Fruit fly (Drosophila melanogaster) whole organism, embryonic: ENCODE data around the gene CG15382.

Experiments used
- Atf6 ChIP-seq: fragments of 200-800 bp; sonication (Bioruptor generic); IDR thresholded peaks from 2 replicates; pipeline ENCODE4 v1.3.6; 2022; ENCODE audit warnings: missing biosample characterization, missing genetic modification characterization
- Awh ChIP-seq: fragments of 200-800 bp; sonication (Bioruptor generic); IDR thresholded peaks from 2 replicates; pipeline ENCODE4, ENCODE4 v1.3.6; 2022; ENCODE audit warnings: missing biosample characterization, missing genetic modification characterization
- Bdp1 ChIP-seq: fragments of 200-800 bp; sonication (Bioruptor generic); optimal IDR thresholded peaks from 3 replicates; lab custom pipeline; 2016; ENCODE audit warnings: missing biosample characterization, missing genetic modification characterization
- Bgb ChIP-seq: fragments of 200-800 bp; sonication (Bioruptor generic); IDR thresholded peaks from 2 replicates; pipeline ENCODE4 v1.3.6; 2022; ENCODE audit warnings: missing biosample characterization, missing genetic modification characterization; ENCODE audit not compliant: partially characterized antibody
- CG10209 ChIP-seq: fragments of 200-800 bp; sonication (Bioruptor generic); optimal IDR thresholded peaks from 3 replicates; lab custom pipeline; 2017; ENCODE audit warnings: missing biosample characterization, mild to moderate bottlenecking, missing genetic modification characterization, missing genetic modification reagents
- CG11456 ChIP-seq: fragments of 200-800 bp; sonication (Bioruptor generic); IDR thresholded peaks from 3 replicates; pipeline ENCODE4 v1.3.6; 2022; ENCODE audit warnings: missing biosample characterization, missing genetic modification characterization
- CG12769 ChIP-seq: fragments of 200-800 bp; sonication (Bioruptor generic); optimal IDR thresholded peaks from 2 replicates; lab custom pipeline; 2019; ENCODE audit warnings: missing biosample characterization, mild to moderate bottlenecking, missing genetic modification characterization, moderate library complexity
- CG15011 ChIP-seq: fragments of 200-800 bp; sonication (Bioruptor generic); optimal IDR thresholded peaks from 3 replicates; lab custom pipeline; 2018; ENCODE audit warnings: missing biosample characterization, mild to moderate bottlenecking, missing genetic modification characterization
- CG15073 ChIP-seq: fragments of 200-800 bp; sonication (Bioruptor generic); optimal IDR thresholded peaks from 2 replicates; lab custom pipeline; 2016; ENCODE audit warnings: missing biosample characterization, missing genetic modification characterization
- CG15514 ChIP-seq: fragments of 200-800 bp; sonication (Bioruptor generic); optimal IDR thresholded peaks from 3 replicates; lab custom pipeline; 2017; ENCODE audit warnings: missing biosample characterization, missing genetic modification characterization, mild to moderate bottlenecking, moderate library complexity, missing genetic modification reagents
- CG15601 ChIP-seq: fragments of 200-800 bp; sonication (Bioruptor generic); optimal IDR thresholded peaks from 3 replicates; lab custom pipeline; 2019; ENCODE audit warnings: missing biosample characterization, mild to moderate bottlenecking, missing genetic modification characterization, moderate library complexity
- CG16813 ChIP-seq: fragments of 200-800 bp; sonication (Bioruptor generic); IDR thresholded peaks from 3 replicates; pipeline ENCODE4 v1.3.6; 2022; ENCODE audit warnings: missing biosample characterization, missing genetic modification characterization; ENCODE audit not compliant: partially characterized antibody
- CG16815 ChIP-seq: fragments of 200-800 bp; sonication (Bioruptor generic); optimal IDR thresholded peaks from 3 replicates; lab custom pipeline; 2017; ENCODE audit warnings: missing biosample characterization, mild to moderate bottlenecking, missing genetic modification characterization
- CG17186 ChIP-seq: fragments of 200-800 bp; sonication (Bioruptor generic); optimal IDR thresholded peaks from 3 replicates; lab custom pipeline; 2017; ENCODE audit warnings: missing biosample characterization, missing genetic modification reagents, missing genetic modification characterization
- CG18599 ChIP-seq: fragments of 200-800 bp; sonication (Bioruptor generic); optimal IDR thresholded peaks from 3 replicates; lab custom pipeline; 2017; ENCODE audit warnings: missing biosample characterization, missing genetic modification characterization, mild to moderate bottlenecking, moderate library complexity, missing genetic modification reagents
- CG2712 ChIP-seq: fragments of 200-800 bp; optimal IDR thresholded peaks from 3 replicates; lab custom pipeline; 2019; ENCODE audit warnings: missing biosample characterization, mild to moderate bottlenecking, missing genetic modification characterization, moderate library complexity
- CG34422 ChIP-seq: fragments of 200-800 bp; sonication (Bioruptor generic); IDR thresholded peaks from 3 replicates; pipeline ENCODE4 v1.3.6; 2022; ENCODE audit warnings: missing biosample characterization, missing genetic modification characterization
- CG4360 ChIP-seq: fragments of 200-800 bp; sonication (Bioruptor generic); IDR thresholded peaks from 2 replicates; pipeline ENCODE4 v1.3.6; 2022; ENCODE audit warnings: missing biosample characterization, missing genetic modification characterization
- CG5180 ChIP-seq: fragments of 200-800 bp; sonication (Bioruptor generic); optimal IDR thresholded peaks from 3 replicates; lab custom pipeline; 2017; ENCODE audit warnings: missing biosample characterization, missing genetic modification characterization, mild to moderate bottlenecking, moderate library complexity, missing genetic modification reagents
- CG9215 ChIP-seq: fragments of 200-800 bp; sonication (Bioruptor generic); IDR thresholded peaks from 2 replicates; pipeline ENCODE4 v1.3.6; 2022; ENCODE audit warnings: missing biosample characterization, missing genetic modification characterization
- Drgx ChIP-seq: fragments of 200-800 bp; sonication (Bioruptor generic); IDR thresholded peaks from 2 replicates; pipeline ENCODE4 v1.3.6; 2022; ENCODE audit warnings: missing biosample characterization, missing genetic modification characterization
- HLHmδ ChIP-seq: fragments of 200-800 bp; sonication (Bioruptor generic); optimal IDR thresholded peaks from 2 replicates; lab custom pipeline; 2018; ENCODE audit warnings: missing biosample characterization, mild to moderate bottlenecking, missing genetic modification characterization, moderate library complexity
- Hr3 ChIP-seq: fragments of 200-800 bp; sonication (Bioruptor generic); optimal IDR thresholded peaks from 3 replicates; lab custom pipeline; 2016; ENCODE audit warnings: missing biosample characterization, missing genetic modification characterization
- Hr78 ChIP-seq, 2 experiments: fragments of 200-800 bp in 1 of 2; fragments of >200 bp in 1 of 2; sonication (Bioruptor generic) in 1 of 2; optimal IDR thresholded peaks; 2 replicates each; lab custom pipeline; 2017 to 2019; ENCODE audit warnings: missing biosample characterization in 2 of 2, missing genetic modification characterization in 2 of 2, mild to moderate bottlenecking in 1 of 2, moderate library complexity in 1 of 2
- Nf-YB ChIP-seq: fragments of 200-800 bp; sonication (Bioruptor generic); optimal IDR thresholded peaks from 3 replicates; lab custom pipeline; 2019; ENCODE audit warnings: missing biosample characterization, mild to moderate bottlenecking, missing genetic modification characterization, moderate library complexity
- Opbp ChIP-seq: fragments of 200-800 bp; sonication (Bioruptor generic); IDR thresholded peaks from 3 replicates; pipeline ENCODE4 v1.3.6; 2022; ENCODE audit warnings: missing biosample characterization, missing genetic modification characterization; ENCODE audit not compliant: partially characterized antibody
- Scr ChIP-seq: fragments of 200-800 bp; sonication (Bioruptor generic); IDR thresholded peaks from 2 replicates; pipeline ENCODE4 v1.3.6; 2022; ENCODE audit warnings: missing biosample characterization, missing genetic modification characterization; ENCODE audit not compliant: partially characterized antibody
- Stat92E ChIP-seq, 3 experiments: fragments of >200 bp in 2 of 3; fragments of 200-800 bp in 1 of 3; sonication (Bioruptor generic) in 1 of 3; optimal IDR thresholded peaks; 2 replicates each; lab custom pipeline; 2017 to 2019; ENCODE audit warnings: missing biosample characterization in 3 of 3, missing genetic modification characterization in 3 of 3, mild to moderate bottlenecking in 1 of 3, moderate library complexity in 1 of 3
- Xrp1 ChIP-seq: fragments of 200-800 bp; sonication (Bioruptor generic); IDR thresholded peaks from 2 replicates; pipeline ENCODE4 v1.3.6; 2022; ENCODE audit warnings: missing biosample characterization, missing genetic modification characterization
- ab ChIP-seq: fragments of 200-800 bp; sonication (Bioruptor generic); optimal IDR thresholded peaks from 2 replicates; lab custom pipeline; 2016; ENCODE audit warnings: missing biosample characterization, missing genetic modification characterization
- amos ChIP-seq: fragments of 200-800 bp; sonication (Bioruptor generic); IDR thresholded peaks from 2 replicates; pipeline ENCODE4 v1.3.6; 2022; ENCODE audit warnings: missing biosample characterization, missing genetic modification characterization; ENCODE audit not compliant: partially characterized antibody
- cas ChIP-seq: fragments of 200-800 bp; sonication (Bioruptor generic); IDR thresholded peaks from 2 replicates; pipeline ENCODE4 v1.3.6; 2022; ENCODE audit warnings: missing biosample characterization, missing genetic modification characterization
- chm ChIP-seq: fragments of 200-800 bp; sonication (Bioruptor generic); IDR thresholded peaks from 2 replicates; pipeline ENCODE4 v1.3.6; 2022; ENCODE audit warnings: missing biosample characterization, missing genetic modification characterization
- insv ChIP-seq, 2 experiments: fragments of 200-800 bp; sonication (Bioruptor generic); optimal IDR thresholded peaks; 3 replicates each; lab custom pipeline; 2016 to 2018; ENCODE audit warnings: missing biosample characterization in 2 of 2, missing genetic modification characterization in 2 of 2
- nerfin-2 ChIP-seq: fragments of 200-800 bp; sonication (Bioruptor generic); IDR thresholded peaks from 2 replicates; pipeline ENCODE4 v1.3.6; 2022; ENCODE audit warnings: missing biosample characterization, missing genetic modification characterization; ENCODE audit not compliant: partially characterized antibody
- nom ChIP-seq: fragments of 200-800 bp; sonication (Bioruptor generic); optimal IDR thresholded peaks from 2 replicates; lab custom pipeline; 2017; ENCODE audit warnings: missing biosample characterization, missing genetic modification characterization, mild to moderate bottlenecking, moderate library complexity, missing genetic modification reagents
- otp ChIP-seq: fragments of 200-800 bp; sonication (Bioruptor generic); IDR thresholded peaks from 3 replicates; pipeline ENCODE4, ENCODE4 v1.3.6; 2022; ENCODE audit warnings: missing biosample characterization, missing genetic modification characterization
- run ChIP-seq: fragments of 200-800 bp; sonication (Bioruptor generic); optimal IDR thresholded peaks from 3 replicates; lab custom pipeline; 2018; ENCODE audit warnings: missing biosample characterization, mild to moderate bottlenecking, missing genetic modification characterization
- salm ChIP-seq: fragments of 200-800 bp; sonication (Bioruptor generic); optimal IDR thresholded peaks from 2 replicates; lab custom pipeline; 2018; ENCODE audit warnings: missing biosample characterization, mild to moderate bottlenecking, missing genetic modification characterization
- sens-2 ChIP-seq: fragments of 200-800 bp; sonication (Bioruptor generic); IDR thresholded peaks from 2 replicates; pipeline ENCODE4 v1.3.6; 2022; ENCODE audit warnings: missing biosample characterization, missing genetic modification characterization
- sim ChIP-seq: fragments of 200-800 bp; sonication (Bioruptor generic); IDR thresholded peaks from 2 replicates; pipeline ENCODE4 v1.3.6; 2022; ENCODE audit warnings: missing biosample characterization, missing genetic modification characterization
- sna ChIP-seq: fragments of 200-800 bp; sonication (Bioruptor generic); IDR thresholded peaks from 2 replicates; pipeline ENCODE4 v1.3.6; 2022; ENCODE audit warnings: missing biosample characterization, missing genetic modification characterization; ENCODE audit not compliant: partially characterized antibody
- sr ChIP-seq: fragments of 200-800 bp; sonication (Bioruptor generic); IDR thresholded peaks from 3 replicates; pipeline ENCODE4 v1.3.6; 2022; ENCODE audit warnings: missing biosample characterization, missing genetic modification characterization
- tna ChIP-seq: fragments of 200-800 bp; sonication (Bioruptor generic); IDR thresholded peaks from 2 replicates; pipeline ENCODE4 v1.3.6; 2022; ENCODE audit warnings: missing biosample characterization, missing genetic modification characterization; ENCODE audit not compliant: partially characterized antibody
- z ChIP-seq: fragments of 200-800 bp; sonication (Bioruptor generic); IDR thresholded peaks from 3 replicates; pipeline ENCODE4 v1.3.6; 2022; ENCODE audit warnings: missing biosample characterization, missing genetic modification characterization

Gene CG15382

DNA sequence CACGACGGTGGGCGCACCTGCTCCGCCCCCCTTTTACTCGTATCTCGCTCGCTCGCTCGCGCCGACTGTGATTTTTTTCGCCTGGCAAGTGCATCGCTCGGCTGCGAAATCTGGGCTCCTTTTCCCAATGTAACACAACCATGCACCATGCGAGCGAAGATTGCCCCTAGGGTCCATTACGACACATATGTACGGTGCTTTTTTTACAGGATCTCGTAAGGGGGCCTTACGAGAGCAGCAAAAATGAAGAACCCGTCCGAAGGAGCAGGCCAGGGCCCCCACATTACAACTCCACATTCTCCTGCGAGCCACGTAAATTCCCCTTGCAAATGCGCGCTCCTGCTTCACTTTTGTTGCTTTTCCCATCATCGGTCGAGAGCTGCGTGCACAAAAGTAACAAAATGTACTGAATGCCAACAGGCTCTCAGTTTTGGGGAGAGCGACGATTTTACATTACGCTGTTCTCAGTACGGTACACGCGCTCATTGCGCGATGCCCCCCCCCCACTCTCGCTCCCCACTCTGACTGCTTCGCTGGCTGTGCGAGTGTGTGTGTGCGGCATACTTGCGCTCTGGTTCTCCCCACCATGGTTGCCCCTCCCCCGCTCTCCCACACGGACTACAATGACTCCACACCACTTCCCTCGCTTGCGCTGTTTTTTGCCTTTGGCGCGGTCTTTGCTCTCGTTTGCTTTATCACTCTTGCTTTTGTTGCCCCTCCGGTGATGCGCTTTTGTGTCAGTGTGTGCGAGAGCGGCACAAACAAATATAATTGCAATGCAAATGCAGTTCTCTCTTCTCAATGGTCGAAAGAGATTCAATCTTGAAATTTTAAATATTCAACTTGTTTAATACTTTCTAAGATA is 47.5 kb downstream of the CG15382 start (continued):
- TF ChIP-seq Drgx (GFP tag; lab: Robert Waterston, UW): peak; percentile 69
- TF ChIP-seq CG15514 (GFP tag; lab: Kevin White, UChicago): peak; percentile 23
- TF ChIP-seq z: peak; percentile 75
- no peak for TF ChIP-seq CG15011
- TF ChIP-seq Bdp1 (GFP tag; lab: Kevin White, UChicago): no peak
- TF ChIP-seq CG15073 (GFP tag; lab: Kevin White, UChicago): no peak
- 0 out of 2 replicates have a peak, but pooled peaks have one; percentile 40 for TF ChIP-seq nerfin-2 (GFP tag; lab: Robert Waterston, UW)
- TF ChIP-seq tna (GFP tag; lab: Robert Waterston, UW): peak; percentile 53; the same call in 1 of the 2 replicates
- peak; percentile 80 for TF ChIP-seq nom (GFP tag; lab: Kevin White, UChicago)
- TF ChIP-seq otp: peak; percentile 38; the same call in 1 of the 3 replicates
- no peak for TF ChIP-seq insv (GFP tag; optimal IDR thresholded peaks at IDR 0.05; lab: Kevin White, UChicago)
- TF ChIP-seq CG15601 (tag; lab: Kevin White, UChicago): peak; percentile 20
- 0 out of 2 replicates have a peak, but pooled peaks have one; percentile 6 for TF ChIP-seq Xrp1 (GFP tag; lab: Robert Waterston, UW)
- TF ChIP-seq CG16813 (GFP tag; lab: Robert Waterston, UW): peak; percentile 18; the same call in 1 of the 3 replicates
- peak; percentile 68; the same call in 1 of the 2 replicates for TF ChIP-seq chm (GFP tag; lab: Robert Waterston, UW)
- no peak for TF ChIP-seq Hr78 (GFP tag; optimal IDR thresholded peaks at IDR 0.05; lab: Kevin White, UChicago)
- TF ChIP-seq CG34422 (GFP tag; lab: Robert Waterston, UW): peak; percentile 69; the same call in 1 of the 3 replicates
- peak; percentile 19 for TF ChIP-seq CG17186 (GFP tag; lab: Kevin White, UChicago)
- TF ChIP-seq CG16815 (GFP tag; lab: Kevin White, UChicago): no peak
- TF ChIP-seq CG9215 (GFP tag; lab: Robert Waterston, UW): 0 out of 2 replicates have a peak, but pooled peaks have one; percentile 11
- peak; percentile 26 for TF ChIP-seq Nf-YB (GFP tag; lab: Kevin White, UChicago)
- peak; percentile 13 for TF ChIP-seq run (tag; lab: Kevin White, UChicago)
- TF ChIP-seq CG4360: peak; percentile 36; the same call in 1 of the 2 replicates
- TF ChIP-seq CG5180: peak; percentile 32
- TF ChIP-seq CG11456 (GFP tag; lab: Robert Waterston, UW): peak; percentile 44; the same call in 1 of the 3 replicates
- TF ChIP-seq Awh (GFP tag; lab: Robert Waterston, UW): 0 out of 2 replicates have a peak, but pooled peaks have one; percentile 8
- TF ChIP-seq CG10209 (GFP tag; lab: Kevin White, UChicago): no peak
- peak; percentile 55 for TF ChIP-seq CG12769
- peak; percentile 89 for TF ChIP-seq ab
- 0 out of 2 replicates have a peak, but pooled peaks have one; percentile 17 for TF ChIP-seq Atf6 (GFP tag; lab: Robert Waterston, UW)
- peak; percentile 13 for TF ChIP-seq CG18599 (GFP tag; lab: Kevin White, UChicago)
- TF ChIP-seq amos (GFP tag; lab: Robert Waterston, UW): peak; percentile 12; the same call in 1 of the 2 replicates
- TF ChIP-seq sim (GFP tag; lab: Robert Waterston, UW): 0 out of 2 replicates have a peak, but pooled peaks have one; percentile 5
- TF ChIP-seq sr (GFP tag; lab: Robert Waterston, UW): 0 out of 3 replicates have a peak, but pooled peaks have one; percentile 25
- TF ChIP-seq Scr: 0 out of 2 replicates have a peak, but pooled peaks have one; percentile 13
- TF ChIP-seq Hr3 (GFP tag; lab: Kevin White, UChicago): no peak
- peak; percentile 66 for TF ChIP-seq Bgb (GFP tag; lab: Robert Waterston, UW)
- peak; percentile 27 for TF ChIP-seq CG2712
- TF ChIP-seq cas (GFP tag; lab: Robert Waterston, UW): no peak
- TF ChIP-seq sna (GFP tag; lab: Robert Waterston, UW): peak; percentile 38; the same call in 1 of the 2 replicates
- no peak for TF ChIP-seq Stat92E (GFP tag; optimal IDR thresholded peaks at IDR 0.05; lab: Kevin White, UChicago)
- peak; percentile 88 for TF ChIP-seq HLHmδ (GFP tag; lab: Kevin White, UChicago)
- no peak for TF ChIP-seq salm (tag; lab: Kevin White, UChicago)
- peak; percentile 64 for TF ChIP-seq Opbp (GFP tag; lab: Robert Waterston, UW)
- no peak for TF ChIP-seq sens-2
